Fruit fly (Drosophila melanogaster): ENCODE data around the gene Gbeta5.

The Gbeta5 gene

DNA sequence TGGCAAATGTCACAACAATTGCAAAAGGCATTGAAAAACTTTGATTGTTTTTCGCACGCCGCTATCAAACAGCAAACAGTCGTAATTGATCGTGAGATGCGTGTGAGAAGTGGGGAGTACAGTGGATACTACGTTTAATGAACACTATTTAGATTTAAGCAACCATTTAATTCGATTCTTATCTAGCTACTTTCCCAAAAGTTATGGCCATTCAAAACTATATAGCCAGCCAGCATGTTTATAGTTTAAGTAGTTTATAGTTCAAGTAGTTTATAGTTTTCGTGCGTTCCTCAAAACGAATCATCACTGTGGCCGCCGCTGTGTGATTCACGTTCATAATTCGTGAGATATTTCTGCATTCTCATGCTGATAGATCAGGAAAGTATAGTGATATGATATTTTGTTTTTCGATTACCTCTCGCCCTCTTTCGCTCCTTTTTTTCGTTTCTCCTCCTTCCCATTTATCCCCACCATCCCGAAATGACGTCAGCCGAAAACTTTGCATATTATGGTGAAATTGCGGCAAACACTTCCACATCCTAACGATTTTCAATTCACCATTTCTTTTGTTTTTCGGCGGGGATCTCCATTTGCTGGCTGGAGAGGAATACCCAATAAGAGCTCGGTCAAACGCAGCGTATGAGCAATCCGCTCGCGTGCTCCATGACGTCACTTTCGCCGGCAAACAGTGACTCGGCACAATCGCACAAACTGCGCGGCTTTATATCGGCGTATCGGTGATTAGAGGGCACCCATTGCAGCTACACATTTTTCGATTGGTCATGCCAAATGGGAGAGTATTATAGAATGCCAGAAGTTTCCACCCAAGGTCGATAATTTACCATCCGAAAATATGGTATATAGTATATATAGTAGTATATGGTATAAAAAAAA lies 38.4 kb downstream of the Gbeta5 start (continued):
- TF ChIP-seq CG18619 (GFP tag; optimal IDR thresholded peaks at IDR 0.05) (peak; percentile 55), CG15269 (tag; optimal IDR thresholded peaks at IDR 0.05) (peak; percentile 80), CG14710 (tag; optimal IDR thresholded peaks at IDR 0.05) (no peak), CG8924 (tag; optimal IDR thresholded peaks at IDR 0.05) (peak; percentile 54), chif (GFP tag; optimal IDR thresholded peaks at IDR 0.05) (peak in 1 of 2 experiments; percentile 5), Dp (GFP tag; optimal IDR thresholded peaks at IDR 0.05) (no peak), Lim3 (GFP tag; IDR thresholded peaks at IDR 0.05) (no peak), CG15696 (tag; optimal IDR thresholded peaks at IDR 0.05) (no peak), gsb-n (tag; optimal IDR thresholded peaks at IDR 0.05) (no peak), Gsc (GFP tag; IDR thresholded peaks at IDR 0.05) (no peak), Adf1 (GFP tag; IDR thresholded peaks at IDR 0.05) (peak; percentile 39; the same call in 1 of the 2 replicates), HmgZ (tag; optimal IDR thresholded peaks at IDR 0.05) (peak; percentile 61), Fer2 (tag; optimal IDR thresholded peaks at IDR 0.05) (peak; percentile 54), MTF-1 (GFP tag; optimal IDR thresholded peaks at IDR 0.05; ENCODE audit: borderline replicate concordance) (no peak), E2f2 (GFP tag; IDR thresholded peaks at IDR 0.05) (peak; percentile 17; the same call in 1 of the 2 replicates), sr (GFP tag; IDR thresholded peaks at IDR 0.05) (no peak), caup (GFP tag; optimal IDR thresholded peaks at IDR 0.05; ENCODE audit: severe bottlenecking) (peak; percentile 67), CG4360 (GFP tag; IDR thresholded peaks at IDR 0.05) (no peak), Dip2 (GFP tag; IDR thresholded peaks at IDR 0.05) (no peak), row (GFP tag; IDR thresholded peaks at IDR 0.05) (peak; percentile 85), CG6854 (GFP tag; optimal IDR thresholded peaks at IDR 0.05) (peak; percentile 49), Hsf (GFP tag; optimal IDR thresholded peaks at IDR 0.05) (peak; percentile 51), Usf (GFP tag; optimal IDR thresholded peaks at IDR 0.05) (peak; percentile 8), CHES-1-like (GFP tag; optimal IDR thresholded peaks at IDR 0.05) (peak; percentile 70), CG12744 (GFP tag; optimal IDR thresholded peaks at IDR 0.05) (peak; percentile 33), fu2 (GFP tag; optimal IDR thresholded peaks at IDR 0.05) (peak; percentile 36), Asciz (GFP tag; optimal IDR thresholded peaks at IDR 0.05) (no peak), Hr51 (GFP tag; optimal IDR thresholded peaks at IDR 0.05) (peak in 1 of 2 experiments; percentile 66), CG17359 (tag; optimal IDR thresholded peaks at IDR 0.05) (peak; percentile 59), bbx (GFP tag; IDR thresholded peaks at IDR 0.05; ENCODE audit: partially characterized antibody) (no peak), CkIIα-i1 (GFP tag; IDR thresholded peaks at IDR 0.05) (no peak), gsb (GFP tag; IDR thresholded peaks at IDR 0.05) (peak; percentile 58; the same call in 1 of the 2 replicates), Ets65A (GFP tag) (peak; percentile 84), MBD-R2 (GFP tag; IDR thresholded peaks at IDR 0.05) (peak; percentile 56; the same call in 1 of the 2 replicates), Taf1 (GFP tag; IDR thresholded peaks at IDR 0.05) (peak; percentile 72), repo (GFP tag; optimal IDR thresholded peaks at IDR 0.05) (no peak), CG43689 (GFP tag; IDR thresholded peaks at IDR 0.05) (no peak), CG11695 (GFP tag; IDR thresholded peaks at IDR 0.05) (peak; percentile 58; the same call in 2 of the 3 replicates), CG14667 (GFP tag; IDR thresholded peaks at IDR 0.05) (peak; percentile 35; the same call in 1 of the 2 replicates), CG2889 (GFP tag; IDR thresholded peaks at IDR 0.05) (0 out of 3 replicates have a peak, but pooled peaks have one; percentile 35), pzg (GFP tag; optimal IDR thresholded peaks at IDR 0.05) (no peak), dmrt11E (tag; optimal IDR thresholded peaks at IDR 0.05) (no peak), CG4404 (GFP tag; IDR thresholded peaks at IDR 0.05) (no peak), btn (GFP tag; optimal IDR thresholded peaks at IDR 0.05) (no peak), dmrt99B (tag; optimal IDR thresholded peaks at IDR 0.05) (peak; percentile 55), D19B (GFP tag; optimal IDR thresholded peaks at IDR 0.05) (peak; percentile 20), cato (GFP tag; optimal IDR thresholded peaks at IDR 0.05; ENCODE audit: borderline replicate concordance) (no peak), sna (GFP tag; IDR thresholded peaks at IDR 0.05; ENCODE audit: partially characterized antibody) (no peak)

Data from whole organism, embryonic.